Fruit fly (Drosophila melanogaster) whole organism, embryonic: ENCODE data around the gene CG32260.

ENCODE experiments used
- CG18011 ChIP-seq: fragments of 200-800 bp; sonication (Bioruptor generic); optimal IDR thresholded peaks from 2 replicates; lab custom pipeline; 2017; ENCODE audit warnings: missing biosample characterization, missing genetic modification characterization, mild to moderate bottlenecking, moderate library complexity, missing genotype
- CG33213 ChIP-seq: fragments of 200-800 bp; sonication (Bioruptor generic); optimal IDR thresholded peaks from 3 replicates; lab custom pipeline; 2016; ENCODE audit warnings: missing biosample characterization, missing genetic modification characterization

- TF ChIP-seq CG33213 (no peak), CG18011 (GFP tag; lab: Kevin White, UChicago) (no peak)
Measured at dm6 chr3L:4135857-4136256, 6.3 kb upstream of the CG32260 start, which contains the start of gene RfC4.
